Fruit fly (Drosophila melanogaster) whole organism: ENCODE measurements around the gene HUWE1.

Source experiments
- CG8478 ChIP-seq: fragments of >200 bp; optimal IDR thresholded peaks from 2 replicates; lab custom pipeline; 2018; ENCODE audit warnings: inconsistent platforms
- pan ChIP-seq: fragments of >200 bp; optimal IDR thresholded peaks from 2 replicates; lab custom pipeline; 2017
- psq ChIP-seq: fragments of >200 bp; optimal IDR thresholded peaks from 2 replicates; lab custom pipeline; 2017
- usp ChIP-seq: fragments of >200 bp; optimal IDR thresholded peaks from 2 replicates; lab custom pipeline; 2017; ENCODE audit warnings: missing biosample characterization, missing genetic modification characterization, mixed read lengths

- no peak for TF ChIP-seq CG8478 (lab: Kevin White, UChicago)
- TF ChIP-seq psq (lab: Kevin White, UChicago): no peak
- no peak for TF ChIP-seq usp (GFP tag; lab: Kevin White, UChicago)
- no peak for TF ChIP-seq pan (lab: Kevin White, UChicago)
Measured at dm6 chrX:15731968-15732367, 19.5 kb downstream of the HUWE1 start, which contains the start of gene CG8191.
